Fruit fly (Drosophila melanogaster) whole organism, prepupa: ENCODE data around the gene orion.

Source experiments
- Blimp-1 ChIP-seq: fragments of 200-800 bp; sonication (Bioruptor generic); optimal IDR thresholded peaks from 3 replicates; lab custom pipeline; 2017; ENCODE audit warnings: missing biosample characterization, missing genetic modification characterization, mild to moderate bottlenecking, moderate library complexity, missing genetic modification reagents
- CG10631 ChIP-seq: fragments of 200-800 bp; sonication (Bioruptor generic); optimal IDR thresholded peaks from 2 replicates; lab custom pipeline; 2016; ENCODE audit warnings: missing biosample characterization, missing genetic modification characterization
- CG10669 ChIP-seq: fragments of 200-800 bp; sonication (Bioruptor generic); optimal IDR thresholded peaks from 3 replicates; lab custom pipeline; 2018; ENCODE audit warnings: missing biosample characterization, mild to moderate bottlenecking, missing genetic modification characterization, moderate library complexity
- CG11294 ChIP-seq: fragments of 200-800 bp; sonication (Bioruptor generic); IDR thresholded peaks from 2 replicates; pipeline ENCODE4 v1.3.6; 2022; ENCODE audit warnings: missing biosample characterization, missing genetic modification characterization
- CG11762 ChIP-seq: fragments of 200-800 bp; sonication (Bioruptor generic); optimal IDR thresholded peaks from 3 replicates; lab custom pipeline; 2016; ENCODE audit warnings: missing biosample characterization, missing genetic modification characterization; ENCODE audit not compliant: insufficient read depth
- CG11902 ChIP-seq: fragments of 200-800 bp; sonication (Bioruptor generic); optimal IDR thresholded peaks from 3 replicates; lab custom pipeline; 2016; ENCODE audit warnings: missing biosample characterization, missing genetic modification characterization
- CG16779 ChIP-seq: fragments of 200-800 bp; sonication (Bioruptor generic); optimal IDR thresholded peaks from 3 replicates; lab custom pipeline; 2017; ENCODE audit warnings: missing biosample characterization, mild to moderate bottlenecking, missing genetic modification characterization
- CG3032 ChIP-seq: fragments of 200-800 bp; optimal IDR thresholded peaks from 2 replicates; lab custom pipeline; 2019; ENCODE audit warnings: missing biosample characterization, mild to moderate bottlenecking, missing genetic modification characterization, moderate library complexity
- CG32006 ChIP-seq: fragments of 200-800 bp; sonication (Bioruptor generic); optimal IDR thresholded peaks from 3 replicates; lab custom pipeline; 2017; ENCODE audit warnings: missing biosample characterization, mild to moderate bottlenecking, missing genetic modification characterization
- CG3919 ChIP-seq: fragments of 200-800 bp; sonication (Bioruptor generic); optimal IDR thresholded peaks from 3 replicates; lab custom pipeline; 2016; ENCODE audit warnings: missing biosample characterization, missing genetic modification characterization
- CG6163 ChIP-seq: fragments of 200-800 bp; sonication (Bioruptor generic); IDR thresholded peaks from 3 replicates; pipeline ENCODE4 v1.3.6; 2022; ENCODE audit warnings: missing biosample characterization, missing genetic modification characterization
- CG6276 ChIP-seq: fragments of 200-800 bp; sonication (Bioruptor generic); optimal IDR thresholded peaks from 2 replicates; lab custom pipeline; 2017; ENCODE audit warnings: missing biosample characterization, mild to moderate bottlenecking, missing genetic modification characterization
- CG6808 ChIP-seq: fragments of 200-800 bp; sonication (Bioruptor generic); optimal IDR thresholded peaks from 3 replicates; lab custom pipeline; 2017; ENCODE audit warnings: missing biosample characterization, missing genetic modification characterization, mild to moderate bottlenecking, moderate library complexity, missing genetic modification reagents
- CG6854 ChIP-seq: fragments of 200-800 bp; sonication (Bioruptor generic); optimal IDR thresholded peaks from 2 replicates; lab custom pipeline; 2017; ENCODE audit warnings: missing biosample characterization, mild to moderate bottlenecking, missing genetic modification characterization
- CG7368 ChIP-seq: fragments of 200-800 bp; sonication (Bioruptor generic); optimal IDR thresholded peaks from 3 replicates; lab custom pipeline; 2016; ENCODE audit warnings: missing biosample characterization, missing genetic modification characterization
- CG8119 ChIP-seq: fragments of 200-800 bp; sonication (Bioruptor generic); IDR thresholded peaks from 3 replicates; pipeline ENCODE4 v1.3.6; 2022; ENCODE audit warnings: missing biosample characterization, missing genetic modification characterization
- CG8319 ChIP-seq: fragments of 200-800 bp; sonication (Bioruptor generic); optimal IDR thresholded peaks from 3 replicates; lab custom pipeline; 2016; ENCODE audit warnings: missing biosample characterization, missing genetic modification characterization
- CG8632 ChIP-seq: fragments of 200-800 bp; sonication (Bioruptor generic); optimal IDR thresholded peaks from 3 replicates; lab custom pipeline; 2016; ENCODE audit warnings: missing biosample characterization, missing genetic modification characterization
- CG9139 ChIP-seq: fragments of 200-800 bp; sonication (Bioruptor generic); optimal IDR thresholded peaks from 3 replicates; lab custom pipeline; 2017; ENCODE audit warnings: missing biosample characterization, mild to moderate bottlenecking, missing genetic modification characterization
- Eip75B ChIP-seq: fragments of 200-800 bp; sonication (Bioruptor generic); optimal IDR thresholded peaks from 3 replicates; lab custom pipeline; 2016; ENCODE audit warnings: missing biosample characterization, missing genetic modification characterization
- Eip93F ChIP-seq: fragments of 200-800 bp; sonication (Bioruptor generic); optimal IDR thresholded peaks from 2 replicates; lab custom pipeline; 2016; ENCODE audit warnings: missing biosample characterization, mild to moderate bottlenecking, missing genetic modification characterization
- Ets21C ChIP-seq: fragments of 200-800 bp; sonication (Bioruptor generic); optimal IDR thresholded peaks from 3 replicates; lab custom pipeline; 2016; ENCODE audit warnings: missing biosample characterization, missing genetic modification characterization
- Gug ChIP-seq: fragments of 200-800 bp; sonication (Bioruptor generic); IDR thresholded peaks from 2 replicates; pipeline ENCODE4 v1.3.6; 2022; ENCODE audit warnings: missing biosample characterization, missing genetic modification characterization
- Hr38 ChIP-seq: sonication (Bioruptor generic); optimal IDR thresholded peaks from 2 replicates; lab custom pipeline; 2016; ENCODE audit warnings: missing biosample characterization, missing genetic modification characterization
- Hr39 ChIP-seq: fragments of 200-800 bp; sonication (Bioruptor generic); optimal IDR thresholded peaks from 2 replicates; lab custom pipeline; 2016; ENCODE audit warnings: missing biosample characterization, missing genetic modification characterization
- Hr4 ChIP-seq: fragments of 200-800 bp; sonication (Bioruptor generic); optimal IDR thresholded peaks from 3 replicates; lab custom pipeline; 2016; ENCODE audit warnings: missing biosample characterization, missing genetic modification characterization
- Lpt ChIP-seq: fragments of 200-800 bp; sonication (Bioruptor generic); optimal IDR thresholded peaks from 3 replicates; lab custom pipeline; 2016; ENCODE audit warnings: missing biosample characterization, missing genetic modification characterization
- Met ChIP-seq: fragments of 200-800 bp; sonication (Bioruptor generic); optimal IDR thresholded peaks from 3 replicates; lab custom pipeline; 2016; ENCODE audit warnings: missing biosample characterization, missing genetic modification characterization
- OdsH ChIP-seq: fragments of 200-800 bp; sonication (Bioruptor generic); optimal IDR thresholded peaks from 3 replicates; lab custom pipeline; 2016; ENCODE audit warnings: missing biosample characterization, missing genetic modification characterization
- Sox14 ChIP-seq: fragments of 200-800 bp; sonication (Bioruptor generic); optimal IDR thresholded peaks from 3 replicates; lab custom pipeline; 2016; ENCODE audit warnings: missing biosample characterization, missing genetic modification characterization
- Sox15 ChIP-seq: fragments of 200-800 bp; sonication (Bioruptor generic); optimal IDR thresholded peaks from 3 replicates; lab custom pipeline; 2016; ENCODE audit warnings: missing biosample characterization, missing genetic modification characterization
- achi ChIP-seq: fragments of 200-800 bp; sonication (Bioruptor generic); optimal IDR thresholded peaks from 3 replicates; lab custom pipeline; 2016; ENCODE audit warnings: missing biosample characterization, missing genetic modification characterization
- dac ChIP-seq: fragments of 200-800 bp; sonication (Bioruptor generic); optimal IDR thresholded peaks from 2 replicates; lab custom pipeline; 2017; ENCODE audit warnings: missing biosample characterization, mild to moderate bottlenecking, missing genetic modification characterization
- dsx ChIP-seq: fragments of 200-800 bp; optimal IDR thresholded peaks from 3 replicates; lab custom pipeline; 2019; ENCODE audit warnings: missing biosample characterization, mild to moderate bottlenecking, missing genetic modification characterization, moderate library complexity; ENCODE audit not compliant: poor library complexity, severe bottlenecking
- eg ChIP-seq: fragments of 200-800 bp; sonication (Bioruptor generic); IDR thresholded peaks from 3 replicates; pipeline ENCODE4 v1.3.6; 2022; ENCODE audit warnings: missing biosample characterization, missing genetic modification characterization
- esn ChIP-seq: fragments of 200-800 bp; sonication (Bioruptor generic); optimal IDR thresholded peaks from 2 replicates; lab custom pipeline; 2016; ENCODE audit warnings: missing biosample characterization, mild to moderate bottlenecking, missing genetic modification characterization, moderate library complexity
- fd59A ChIP-seq: fragments of 200-800 bp; sonication (Bioruptor generic); optimal IDR thresholded peaks from 2 replicates; lab custom pipeline; 2017; ENCODE audit warnings: missing biosample characterization, mild to moderate bottlenecking, missing genetic modification characterization, missing genetic modification reagents
- fd85E ChIP-seq: fragments of 200-800 bp; sonication (Bioruptor generic); optimal IDR thresholded peaks from 3 replicates; lab custom pipeline; 2016; ENCODE audit warnings: missing biosample characterization, missing genetic modification characterization
- fkh ChIP-seq: fragments of 200-800 bp; sonication (Bioruptor generic); optimal IDR thresholded peaks from 3 replicates; lab custom pipeline; 2017; ENCODE audit warnings: missing biosample characterization, mild to moderate bottlenecking, missing genetic modification characterization, moderate library complexity
- lz ChIP-seq: fragments of 200-800 bp; sonication (Bioruptor generic); optimal IDR thresholded peaks from 3 replicates; lab custom pipeline; 2016; ENCODE audit warnings: missing biosample characterization, missing genetic modification characterization
- net ChIP-seq: fragments of 200-800 bp; sonication (Bioruptor generic); optimal IDR thresholded peaks from 3 replicates; lab custom pipeline; 2016; ENCODE audit warnings: missing biosample characterization, missing genetic modification characterization
- pdm3 ChIP-seq: fragments of 200-800 bp; sonication (Bioruptor generic); optimal IDR thresholded peaks from 3 replicates; lab custom pipeline; 2016; ENCODE audit warnings: missing biosample characterization, missing genetic modification characterization
- salr ChIP-seq, 2 experiments: fragments of 200-800 bp; sonication (Bioruptor generic); optimal IDR thresholded peaks; 3 replicates each; lab custom pipeline; 2016 to 2018; ENCODE audit warnings: missing biosample characterization in 2 of 2, missing genetic modification characterization in 2 of 2, mild to moderate bottlenecking in 1 of 2
- ss ChIP-seq, 2 experiments: fragments of 200-800 bp; sonication (Bioruptor generic); optimal IDR thresholded peaks; 2 replicates in 1 of 2; 3 replicates in 1 of 2; lab custom pipeline; 2017 to 2018; ENCODE audit warnings: mild to moderate bottlenecking in 2 of 2, missing biosample characterization in 2 of 2, missing genetic modification characterization in 2 of 2, moderate library complexity in 1 of 2
- topi ChIP-seq: fragments of 200-800 bp; sonication (Bioruptor generic); optimal IDR thresholded peaks from 3 replicates; lab custom pipeline; 2016; ENCODE audit warnings: missing biosample characterization, missing genetic modification characterization

orion gene

dm6 chrX:7944772-7945722 lies 1.7 kb downstream of the orion start (continued):
- peak; percentile 68 for TF ChIP-seq Hr4 (GFP tag; lab: Kevin White, UChicago)
- TF ChIP-seq CG11762 (GFP tag; lab: Kevin White, UChicago) = peak; percentile 45
- peak; percentile 55 for TF ChIP-seq Blimp-1 (GFP tag; lab: Kevin White, UChicago)
- TF ChIP-seq Eip93F = peak; percentile 54
- peak; percentile 40 for TF ChIP-seq CG8319 (GFP tag; lab: Kevin White, UChicago)
- no peak for TF ChIP-seq Hr38 (GFP tag; lab: Kevin White, UChicago)
- TF ChIP-seq net (GFP tag; lab: Kevin White, UChicago) = peak; percentile 42
- TF ChIP-seq CG32006 (GFP tag; lab: Kevin White, UChicago) = peak; percentile 71
- TF ChIP-seq CG8119 (GFP tag; lab: Robert Waterston, UW) = peak; percentile 47; the same call in 2 of the 3 replicates
- TF ChIP-seq fkh (GFP tag; lab: Kevin White, UChicago) = peak; percentile 72
- peak; percentile 71 for TF ChIP-seq Met
- peak; percentile 77 for TF ChIP-seq lz (GFP tag; lab: Kevin White, UChicago)
- peak; percentile 54 for TF ChIP-seq CG6808 (GFP tag; lab: Kevin White, UChicago)
- peak; percentile 65 for TF ChIP-seq achi (GFP tag; lab: Kevin White, UChicago)
- TF ChIP-seq CG10669 (GFP tag; lab: Kevin White, UChicago) = peak; percentile 61
- peak; percentile 66 for TF ChIP-seq CG10631 (GFP tag; lab: Kevin White, UChicago)
- peak; percentile 29; the same call in 1 of the 2 replicates for TF ChIP-seq Gug (GFP tag; lab: Robert Waterston, UW)
- TF ChIP-seq dsx (GFP tag; lab: Kevin White, UChicago) = peak; percentile 64
- peak; percentile 72 for TF ChIP-seq Hr39
- TF ChIP-seq Ets21C (GFP tag; lab: Kevin White, UChicago) = peak; percentile 67
- peak; percentile 76; the same call in 1 of the 3 replicates for TF ChIP-seq CG6163 (GFP tag; lab: Robert Waterston, UW)
- no peak for TF ChIP-seq CG11294 (GFP tag; lab: Robert Waterston, UW)
- peak; percentile 39 for TF ChIP-seq Sox15
- TF ChIP-seq CG6854 = peak; percentile 35
- TF ChIP-seq fd59A (GFP tag; lab: Kevin White, UChicago) = peak; percentile 33
- TF ChIP-seq topi (GFP tag; lab: Kevin White, UChicago) = peak; percentile 75
- TF ChIP-seq OdsH (GFP tag; lab: Kevin White, UChicago) = peak; percentile 55
- TF ChIP-seq ss (GFP tag; optimal IDR thresholded peaks at IDR 0.05; lab: Kevin White, UChicago) = peak; percentile 33 to 60
- no peak for TF ChIP-seq CG9139 (GFP tag; lab: Kevin White, UChicago)
- TF ChIP-seq dac = peak; percentile 41
- peak; percentile 48 for TF ChIP-seq Lpt (GFP tag; lab: Kevin White, UChicago)
- peak; percentile 61 for TF ChIP-seq CG7368 (GFP tag; lab: Kevin White, UChicago)
- TF ChIP-seq CG6276 (GFP tag; lab: Kevin White, UChicago) = peak; percentile 51
- TF ChIP-seq CG11902 (GFP tag; lab: Kevin White, UChicago) = peak; percentile 29
- peak; percentile 54 for TF ChIP-seq CG3032 (tag; lab: Kevin White, UChicago)
- TF ChIP-seq esn (GFP tag; lab: Kevin White, UChicago) = peak; percentile 69
- TF ChIP-seq pdm3 = peak; percentile 61
- TF ChIP-seq CG16779 (tag; lab: Kevin White, UChicago) = peak; percentile 58
- TF ChIP-seq Sox14 (GFP tag; lab: Kevin White, UChicago) = peak; percentile 66
- peak; percentile 36 for TF ChIP-seq CG8632
- peak; percentile 17 to 40 for TF ChIP-seq salr (GFP tag; optimal IDR thresholded peaks at IDR 0.05; lab: Kevin White, UChicago)
- TF ChIP-seq eg (GFP tag; lab: Robert Waterston, UW) = peak; percentile 69
- peak; percentile 47 for TF ChIP-seq CG3919 (GFP tag; lab: Kevin White, UChicago)
- no peak for TF ChIP-seq fd85E (GFP tag; lab: Kevin White, UChicago)
- peak; percentile 57 for TF ChIP-seq Eip75B
